Worm (Caenorhabditis elegans) whole organism, dauer: ENCODE measurements around the gene C28G1.6.

Experiments used
- unc-62 ChIP-seq: sonication (generic microtip); optimal IDR thresholded peaks from 2 replicates; lab custom pipeline; 2017; ENCODE audit warnings: missing biosample characterization, missing genetic modification reagents, missing genetic modification characterization

C28G1.6 gene

DNA sequence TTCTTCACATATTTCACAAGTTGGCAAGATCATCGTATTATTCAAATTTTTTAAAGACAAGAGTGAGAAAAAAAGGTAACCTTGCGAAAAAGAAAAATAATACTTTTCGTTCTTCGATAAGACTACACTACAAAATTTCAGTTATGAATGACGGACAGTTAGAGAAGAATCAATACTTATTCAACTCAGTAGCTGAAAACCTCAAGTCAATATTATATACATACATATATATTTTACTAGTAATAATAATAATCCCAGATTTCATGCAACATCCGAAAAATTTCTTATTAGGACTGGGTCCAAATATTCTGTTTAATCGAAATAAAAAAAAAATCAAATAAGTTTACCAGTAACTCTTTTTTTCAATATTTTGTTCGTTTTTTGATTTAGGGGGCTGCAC is at the start of gene C28G1.6:
TSS of gene C28G1.6 (minus strand) at position 101 of the 400 bp plus-strand sequence.
- TF ChIP-seq unc-62 (GFP tag; lab: Kevin White, UChicago) = no peak

DNA sequence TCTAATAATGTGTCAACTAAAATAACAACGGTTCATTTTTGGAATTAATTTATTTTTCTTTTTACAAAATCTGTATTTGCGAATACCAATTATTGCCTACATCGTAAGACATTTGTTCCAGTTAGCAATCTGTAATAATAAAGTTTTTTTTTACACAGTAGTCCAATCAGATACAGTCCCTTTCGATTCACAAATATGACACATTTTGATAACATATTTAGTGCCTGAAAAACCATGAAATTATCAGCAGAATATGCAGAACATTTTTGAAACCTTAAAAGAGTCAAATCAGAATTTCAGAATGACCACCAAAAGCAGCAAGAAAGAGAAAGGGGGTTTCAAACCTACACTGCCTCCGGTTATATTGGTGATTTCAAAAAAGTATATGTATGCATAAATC is 48.3 kb upstream of the C28G1.6 start, which contains the start of gene C06E2.2:
TSS of gene C06E2.2 (plus strand) at position 301 of the 400 bp plus-strand sequence.
- no peak for TF ChIP-seq unc-62 (GFP tag; lab: Kevin White, UChicago)

- TF ChIP-seq unc-62 (GFP tag; lab: Kevin White, UChicago) = no peak
Observed at ce11 chrX:8878709-8879108, 47.6 kb upstream of the C28G1.6 start.

DNA sequence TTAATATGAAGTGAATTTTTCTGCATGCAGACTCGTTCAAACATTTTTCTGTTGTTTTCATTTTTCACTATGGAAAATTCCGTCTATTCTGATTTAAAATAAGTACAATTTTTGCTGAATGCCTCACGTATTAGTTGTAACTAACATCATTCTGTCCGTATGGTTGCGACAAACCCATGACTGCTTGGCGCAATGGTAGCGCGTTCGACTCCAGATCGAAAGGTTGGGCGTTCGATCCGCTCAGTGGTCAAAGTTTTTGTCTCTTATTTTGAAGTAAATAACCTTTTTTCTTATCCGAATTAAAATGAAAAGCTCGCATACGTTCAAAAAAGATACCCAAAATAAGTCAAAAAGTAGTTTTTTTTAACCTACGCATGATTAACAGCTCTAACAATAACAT is 46.1 kb upstream of the C28G1.6 start:
- TF ChIP-seq unc-62 (GFP tag; lab: Kevin White, UChicago) = no peak

- TF ChIP-seq unc-62 (GFP tag; lab: Kevin White, UChicago) = no peak
Observed at ce11 chrX:8875867-8876266, 44.8 kb upstream of the C28G1.6 start.

- TF ChIP-seq unc-62 (GFP tag; lab: Kevin White, UChicago) = no peak
Observed at ce11 chrX:8874748-8875147, 43.7 kb upstream of the C28G1.6 start, which contains the start of gene C06E2.1. C06E2.1 (minus strand) TSS chrX:8874848.

DNA sequence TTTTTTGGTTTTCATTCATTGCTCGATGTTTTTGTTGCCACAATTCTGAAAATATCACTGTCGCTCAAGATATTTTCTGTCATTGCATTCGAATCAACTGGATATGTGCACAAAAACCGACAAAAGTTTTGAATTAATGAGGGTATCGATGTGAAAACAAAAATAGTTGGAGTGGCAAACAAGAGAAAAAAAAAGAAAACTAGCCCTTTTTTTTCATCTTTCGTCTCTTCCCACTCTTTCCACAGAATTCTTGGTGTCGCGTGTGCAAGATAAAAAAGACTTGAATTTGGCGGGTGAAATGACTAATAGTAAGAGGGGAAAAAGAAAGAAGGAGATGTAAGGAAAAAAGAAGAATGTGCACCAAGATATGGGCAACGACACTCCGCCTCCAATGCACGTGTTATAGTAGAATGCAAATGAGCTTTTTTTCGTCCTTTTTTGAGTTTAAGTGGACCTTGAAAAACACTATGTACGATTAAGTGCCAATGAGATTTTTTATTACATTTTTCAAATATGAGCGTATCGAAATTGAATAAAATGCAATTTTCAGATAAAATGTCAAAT is 38.1 kb upstream of the C28G1.6 start, which contains the start of the genes ubc-22 and ubc-21:
TSS of gene ubc-22 (minus strand) at position 51 of the 564 bp plus-strand sequence.
TSS of gene ubc-21 (plus strand) at position 514 of the 564 bp plus-strand sequence.
- TF ChIP-seq unc-62 (GFP tag; lab: Kevin White, UChicago) = no peak

DNA sequence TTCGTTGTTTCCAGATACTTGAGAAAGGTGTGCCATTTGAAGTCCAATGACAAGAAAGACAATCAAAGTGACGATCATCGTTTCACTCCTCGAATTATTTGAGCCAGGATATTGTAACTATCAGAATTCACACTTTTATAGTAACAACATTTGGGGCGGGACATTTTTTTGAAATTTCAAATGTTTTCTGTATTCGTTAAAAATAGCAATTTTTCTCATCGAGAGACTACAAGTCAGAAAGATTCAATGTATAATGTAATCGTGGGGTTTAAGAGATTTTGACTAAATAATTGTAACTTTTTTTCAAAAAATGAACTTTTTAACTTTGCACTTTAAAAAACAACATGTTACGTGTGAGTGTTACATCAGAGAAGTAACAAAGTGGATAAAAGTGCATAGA is 35.5 kb upstream of the C28G1.6 start, which contains the start of gene ins-9:
TSS of gene ins-9 (minus strand) at position 101 of the 400 bp plus-strand sequence.
- TF ChIP-seq unc-62 (GFP tag; lab: Kevin White, UChicago) = no peak

DNA sequence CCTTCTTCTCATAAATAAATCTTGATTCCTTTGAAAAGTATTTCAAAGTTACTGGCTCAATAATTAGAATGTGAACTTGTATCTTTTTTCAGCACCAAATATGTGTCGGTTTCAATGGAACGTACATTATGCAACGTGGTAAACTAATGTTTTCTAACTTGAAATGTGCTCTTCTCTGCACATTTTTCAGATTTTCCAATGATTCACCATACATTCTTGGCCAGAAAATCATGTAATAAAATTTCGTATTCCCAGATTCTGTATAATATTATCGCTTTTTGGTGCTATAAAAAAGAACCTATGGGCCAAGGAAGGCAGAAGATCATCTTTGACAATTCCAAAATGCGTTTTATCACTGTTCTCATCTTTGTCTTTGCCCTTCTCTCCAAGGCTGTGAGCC is 29.9 kb upstream of the C28G1.6 start, which contains the start of gene C06E2.9:
TSS of gene C06E2.9 (plus strand) at position 301 of the 400 bp plus-strand sequence.
- no peak for TF ChIP-seq unc-62 (GFP tag; lab: Kevin White, UChicago)

DNA sequence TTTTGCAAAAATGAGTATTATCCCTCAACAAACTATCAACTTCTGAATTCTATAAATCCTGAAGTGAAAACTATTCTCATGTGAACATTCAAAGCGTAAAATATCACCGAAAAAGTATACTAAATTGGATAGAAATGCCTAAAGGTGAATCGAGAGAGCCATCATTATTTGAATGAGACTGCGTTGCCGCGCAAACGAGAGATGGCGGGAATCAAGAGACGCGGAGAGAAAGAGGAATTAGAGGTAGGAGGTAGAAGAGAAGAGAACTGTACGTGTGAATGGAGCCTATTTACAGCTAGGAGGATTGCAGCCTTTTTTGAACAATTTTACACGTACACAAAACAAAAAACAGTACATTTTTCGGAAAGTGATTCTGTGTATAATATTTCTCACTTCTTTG is 28.5 kb upstream of the C28G1.6 start:
- no peak for TF ChIP-seq unc-62 (GFP tag; lab: Kevin White, UChicago)

- no peak for TF ChIP-seq unc-62 (GFP tag; lab: Kevin White, UChicago)
Observed at ce11 chrX:8857904-8858612, 27.0 kb upstream of the C28G1.6 start, which contains the start of gene C06E2.5. C06E2.5 (minus strand) TSS chrX:8857954.

DNA sequence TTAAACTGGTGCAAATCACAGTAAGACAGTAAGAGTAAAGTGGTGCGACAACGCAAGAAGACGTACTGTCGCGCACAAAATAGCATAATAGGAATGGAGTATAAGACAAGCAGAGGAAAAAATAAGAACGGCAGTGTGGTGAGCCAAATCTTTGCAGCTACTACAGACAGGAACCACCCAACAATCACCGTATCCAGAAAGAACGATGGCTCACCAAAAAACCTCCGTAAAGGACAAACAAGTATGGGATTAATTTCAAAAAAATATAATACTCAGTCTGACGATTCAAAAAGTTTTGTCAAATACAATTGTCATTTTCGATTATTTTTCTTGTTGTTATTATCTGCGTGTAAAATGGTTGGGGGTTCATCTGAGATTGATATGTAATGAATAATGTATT is 23.3 kb upstream of the C28G1.6 start:
- TF ChIP-seq unc-62 (GFP tag; lab: Kevin White, UChicago) = no peak

- no peak for TF ChIP-seq unc-62 (GFP tag; lab: Kevin White, UChicago)
Observed at ce11 chrX:8853524-8853923, 22.5 kb upstream of the C28G1.6 start, which contains the start of gene sprp-4. sprp-4 (minus strand) TSS chrX:8853624.

DNA sequence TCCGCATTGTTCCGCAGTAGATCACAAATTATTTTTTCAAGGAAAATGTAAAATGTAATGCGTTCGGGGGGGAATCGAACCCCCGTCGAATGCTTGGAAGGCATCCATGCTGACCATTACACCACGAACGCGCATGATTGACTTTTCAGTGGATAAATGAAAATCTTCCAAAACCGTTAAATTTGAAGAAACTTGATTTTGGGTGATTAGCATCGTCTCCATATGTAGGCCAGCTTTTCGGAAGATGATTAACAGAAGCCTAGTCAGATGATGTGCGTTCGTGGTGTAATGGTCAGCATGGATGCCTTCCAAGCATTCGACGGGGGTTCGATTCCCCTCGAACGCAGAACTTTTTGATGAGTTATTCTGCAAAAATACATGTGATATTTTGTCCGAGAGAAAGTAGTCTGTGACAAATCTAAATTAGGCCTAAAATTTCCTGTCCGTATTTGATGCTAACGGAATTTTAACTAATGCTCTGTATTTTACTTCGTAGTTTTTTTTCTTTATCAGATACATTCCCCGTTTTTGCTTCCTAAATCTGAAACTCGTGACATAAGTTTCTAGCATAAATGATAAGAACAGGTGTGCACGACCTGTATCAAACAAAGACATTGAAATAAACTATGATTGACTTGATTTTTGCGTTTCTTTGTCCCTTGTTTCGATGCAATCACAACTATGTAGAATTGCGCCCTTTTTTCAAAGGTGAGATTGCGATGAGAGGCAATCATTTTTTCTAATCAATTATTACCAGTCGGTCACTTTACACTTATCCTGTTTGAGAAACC is 15.6 kb upstream of the C28G1.6 start, which contains the start of gene C28G1.10:
TSS of gene C28G1.10 (plus strand) at position 676 of the 791 bp plus-strand sequence.
- no peak for TF ChIP-seq unc-62 (GFP tag; lab: Kevin White, UChicago)

DNA sequence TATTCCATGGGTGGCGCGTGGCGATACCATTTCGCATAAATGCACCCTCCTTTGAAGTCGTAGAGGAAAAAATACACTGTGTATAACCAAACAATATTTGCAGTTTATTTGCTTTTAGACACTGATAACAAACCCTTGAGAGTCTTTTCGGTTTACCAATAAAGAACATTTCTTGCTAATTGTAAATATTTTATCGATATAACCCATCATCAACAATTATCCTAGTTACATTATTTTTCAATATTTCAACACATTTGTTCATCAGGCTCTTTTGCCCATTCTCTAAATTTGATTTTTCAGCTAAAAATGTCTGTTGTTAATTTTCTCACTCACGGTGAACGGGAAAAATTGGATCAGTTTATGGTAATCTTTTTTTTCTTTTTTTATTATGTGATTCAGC is 12.9 kb upstream of the C28G1.6 start, which contains the start of gene ubc-23:
TSS of gene ubc-23 (plus strand) at position 301 of the 400 bp plus-strand sequence.
- no peak for TF ChIP-seq unc-62 (GFP tag; lab: Kevin White, UChicago)
